Fruit fly (Drosophila melanogaster) whole organism, embryonic: ENCODE results near the gene CG32797.

Experiments
- CG10209 ChIP-seq: fragments of 200-800 bp; sonication (Bioruptor generic); optimal IDR thresholded peaks from 3 replicates; lab custom pipeline; 2017; ENCODE audit warnings: missing biosample characterization, mild to moderate bottlenecking, missing genetic modification characterization, missing genetic modification reagents
- CG1024 ChIP-seq: fragments of 200-800 bp; sonication (Bioruptor generic); IDR thresholded peaks from 2 replicates; pipeline ENCODE4 v1.3.6; 2022; ENCODE audit warnings: missing biosample characterization, missing genetic modification characterization
- CG10959 ChIP-seq: fragments of 200-800 bp; sonication (Bioruptor generic); IDR thresholded peaks from 2 replicates; pipeline ENCODE4 v1.3.6; 2022; ENCODE audit warnings: missing biosample characterization, missing genetic modification characterization
- CG10979 ChIP-seq: fragments of 200-800 bp; sonication (Bioruptor generic); optimal IDR thresholded peaks from 2 replicates; lab custom pipeline; 2018; ENCODE audit warnings: missing biosample characterization, mild to moderate bottlenecking, missing genetic modification characterization, moderate library complexity
- CG11247 ChIP-seq: fragments of 200-800 bp; sonication (Bioruptor generic); IDR thresholded peaks from 2 replicates; pipeline ENCODE4 v1.3.6; 2022; ENCODE audit warnings: missing biosample characterization, missing genetic modification characterization
- CG13287 ChIP-seq: fragments of 200-800 bp; sonication (Bioruptor generic); IDR thresholded peaks from 2 replicates; pipeline ENCODE4 v1.3.6; 2022; ENCODE audit warnings: missing biosample characterization, missing genetic modification characterization; ENCODE audit not compliant: partially characterized antibody
- CG13775 ChIP-seq: fragments of 200-800 bp; sonication (Bioruptor generic); optimal IDR thresholded peaks from 3 replicates; lab custom pipeline; 2017; ENCODE audit warnings: missing biosample characterization, mild to moderate bottlenecking, missing genetic modification characterization
- CG14050 ChIP-seq: fragments of 200-800 bp; sonication (Bioruptor generic); IDR thresholded peaks from 3 replicates; pipeline ENCODE4 v1.3.6; 2022; ENCODE audit warnings: missing biosample characterization, missing genetic modification characterization
- CG14710 ChIP-seq: fragments of 200-800 bp; sonication (Bioruptor generic); optimal IDR thresholded peaks from 3 replicates; lab custom pipeline; 2019; ENCODE audit warnings: missing biosample characterization, mild to moderate bottlenecking, missing genetic modification characterization, moderate library complexity
- CG14860 ChIP-seq: fragments of 200-800 bp; sonication (Bioruptor generic); IDR thresholded peaks from 3 replicates; pipeline ENCODE4 v1.3.6; 2022; ENCODE audit warnings: missing biosample characterization, missing genetic modification characterization; ENCODE audit not compliant: partially characterized antibody
- CG15269 ChIP-seq: fragments of 200-800 bp; sonication (Bioruptor generic); optimal IDR thresholded peaks from 2 replicates; lab custom pipeline; 2018; ENCODE audit warnings: missing biosample characterization, mild to moderate bottlenecking, missing genetic modification characterization, moderate library complexity
- CG18262 ChIP-seq: fragments of 200-800 bp; optimal IDR thresholded peaks from 3 replicates; lab custom pipeline; 2019; ENCODE audit warnings: missing biosample characterization, mild to moderate bottlenecking, missing genetic modification characterization, moderate library complexity
- CG1832 ChIP-seq: fragments of 200-800 bp; sonication (Bioruptor generic); optimal IDR thresholded peaks from 2 replicates; lab custom pipeline; 2017; ENCODE audit warnings: missing biosample characterization, mild to moderate bottlenecking, missing genetic modification characterization, inconsistent platforms
- CG31441 ChIP-seq: fragments of 200-800 bp; sonication (Bioruptor generic); IDR thresholded peaks from 2 replicates; pipeline ENCODE4 v1.3.6; 2022; ENCODE audit warnings: missing biosample characterization, missing genetic modification characterization
- CG32767 ChIP-seq: fragments of 200-800 bp; sonication (Bioruptor generic); IDR thresholded peaks from 2 replicates; pipeline ENCODE4 v1.3.6; 2022; ENCODE audit warnings: missing biosample characterization, missing genetic modification characterization
- CG32772 ChIP-seq: fragments of 200-800 bp; sonication (Bioruptor generic); IDR thresholded peaks from 2 replicates; pipeline ENCODE4 v1.3.6; 2022; ENCODE audit warnings: missing biosample characterization, missing genetic modification characterization
- CG3838 ChIP-seq: fragments of 200-800 bp; sonication (Bioruptor generic); optimal IDR thresholded peaks from 3 replicates; lab custom pipeline; 2016; ENCODE audit warnings: missing biosample characterization, missing genetic modification characterization
- CG4328 ChIP-seq: fragments of 200-800 bp; sonication (Bioruptor generic); optimal IDR thresholded peaks from 3 replicates; lab custom pipeline; 2017; ENCODE audit warnings: missing biosample characterization, missing genetic modification reagents, missing genetic modification characterization
- CG6854 ChIP-seq: fragments of 200-800 bp; sonication (Bioruptor generic); optimal IDR thresholded peaks from 3 replicates; lab custom pipeline; 2017; ENCODE audit warnings: missing biosample characterization, mild to moderate bottlenecking, missing genetic modification characterization
- CG8388 ChIP-seq: fragments of 200-800 bp; sonication (Bioruptor generic); optimal IDR thresholded peaks from 2 replicates; lab custom pipeline; 2019; ENCODE audit warnings: missing biosample characterization, mild to moderate bottlenecking, missing genetic modification characterization, moderate library complexity
- CG9215 ChIP-seq: fragments of 200-800 bp; sonication (Bioruptor generic); IDR thresholded peaks from 2 replicates; pipeline ENCODE4 v1.3.6; 2022; ENCODE audit warnings: missing biosample characterization, missing genetic modification characterization
- CkIIα-i1 ChIP-seq: fragments of 200-800 bp; sonication (Bioruptor generic); IDR thresholded peaks from 2 replicates; pipeline ENCODE4 v1.3.6; 2022; ENCODE audit warnings: missing biosample characterization, missing genetic modification characterization
- Dp ChIP-seq: fragments of 200-800 bp; sonication (Bioruptor generic); optimal IDR thresholded peaks from 2 replicates; lab custom pipeline; 2018; ENCODE audit warnings: missing biosample characterization, mild to moderate bottlenecking, missing genetic modification characterization, moderate library complexity
- E2f1 ChIP-seq: fragments of 200-800 bp; sonication (Bioruptor generic); IDR thresholded peaks from 2 replicates; pipeline ENCODE4 v1.3.6; 2022; ENCODE audit warnings: missing biosample characterization, missing genetic modification characterization
- Gsc ChIP-seq: fragments of 200-800 bp; sonication (Bioruptor generic); IDR thresholded peaks from 2 replicates; pipeline ENCODE4 v1.3.6; 2022; ENCODE audit warnings: missing biosample characterization, missing genetic modification characterization
- MESR4 ChIP-seq: fragments of 200-800 bp; sonication (Bioruptor generic); optimal IDR thresholded peaks from 2 replicates; lab custom pipeline; 2018; ENCODE audit warnings: missing biosample characterization, mild to moderate bottlenecking, missing genetic modification characterization, moderate library complexity
- NC2α ChIP-seq: fragments of 200-800 bp; sonication (Bioruptor generic); optimal IDR thresholded peaks from 2 replicates; lab custom pipeline; 2016; ENCODE audit warnings: missing biosample characterization, missing genetic modification characterization
- Pdp1 ChIP-seq, 2 experiments: fragments of 200-800 bp; sonication (Bioruptor generic); optimal IDR thresholded peaks; 3 replicates each; lab custom pipeline; 2016; ENCODE audit warnings: missing biosample characterization in 2 of 2, missing genetic modification characterization in 2 of 2, mild to moderate bottlenecking in 1 of 2, moderate library complexity in 1 of 2
- Rfx ChIP-seq: fragments of 200-800 bp; sonication (Bioruptor generic); IDR thresholded peaks from 2 replicates; pipeline ENCODE4 v1.3.6; 2022; ENCODE audit warnings: missing biosample characterization, missing genetic modification characterization
- YL-1 ChIP-seq: fragments of 200-800 bp; sonication (Bioruptor generic); optimal IDR thresholded peaks from 3 replicates; lab custom pipeline; 2017; ENCODE audit warnings: missing biosample characterization, mild to moderate bottlenecking, missing genetic modification characterization
- bab2 ChIP-seq: fragments of 200-800 bp; sonication (Bioruptor generic); optimal IDR thresholded peaks from 2 replicates; lab custom pipeline; 2016; ENCODE audit warnings: missing biosample characterization, missing genetic modification characterization
- bsh ChIP-seq, 2 experiments: fragments of 200-800 bp; sonication (Bioruptor generic); optimal IDR thresholded peaks; 2 replicates each; lab custom pipeline; 2017 to 2018; ENCODE audit warnings: mild to moderate bottlenecking in 2 of 2, missing biosample characterization in 2 of 2, missing genetic modification characterization in 2 of 2, moderate library complexity in 1 of 2
- chif ChIP-seq, 2 experiments: fragments of 200-800 bp; sonication (Bioruptor generic); optimal IDR thresholded peaks; 3 replicates each; lab custom pipeline; 2016; ENCODE audit warnings: missing biosample characterization in 2 of 2, missing genetic modification characterization in 2 of 2
- corto ChIP-seq: fragments of 200-800 bp; sonication (Bioruptor generic); optimal IDR thresholded peaks from 2 replicates; lab custom pipeline; 2016; ENCODE audit warnings: missing biosample characterization, mild to moderate bottlenecking, missing genetic modification characterization, moderate library complexity
- croc ChIP-seq: fragments of 200-800 bp; sonication (Bioruptor generic); conservative IDR thresholded peaks from 3 replicates; pipeline ENCODE4 v1.3.6; 2022; ENCODE audit warnings: missing biosample characterization, missing genetic modification characterization
- dimm ChIP-seq: fragments of 200-800 bp; sonication (Bioruptor generic); IDR thresholded peaks from 2 replicates; pipeline ENCODE4 v1.3.6; 2022; ENCODE audit warnings: missing biosample characterization, missing genetic modification characterization
- fd3F ChIP-seq: fragments of 200-800 bp; sonication (Bioruptor generic); optimal IDR thresholded peaks from 2 replicates; lab custom pipeline; 2018; ENCODE audit warnings: missing biosample characterization, mild to moderate bottlenecking, missing genetic modification characterization, moderate library complexity
- fd64A ChIP-seq: fragments of 200-800 bp; sonication (Bioruptor generic); optimal IDR thresholded peaks from 3 replicates; lab custom pipeline; 2018; ENCODE audit warnings: missing biosample characterization, mild to moderate bottlenecking, missing genetic modification characterization
- jumu ChIP-seq: fragments of 200-800 bp; sonication (Bioruptor generic); optimal IDR thresholded peaks from 3 replicates; lab custom pipeline; 2016; ENCODE audit warnings: missing biosample characterization, missing genetic modification characterization
- maf-S ChIP-seq: fragments of 200-800 bp; sonication (Bioruptor generic); optimal IDR thresholded peaks from 2 replicates; lab custom pipeline; 2016; ENCODE audit warnings: missing biosample characterization, missing genetic modification characterization
- nau ChIP-seq: fragments of 200-800 bp; sonication (Bioruptor generic); optimal IDR thresholded peaks from 3 replicates; lab custom pipeline; 2017; ENCODE audit warnings: missing biosample characterization, mild to moderate bottlenecking, missing genetic modification characterization, missing genetic modification reagents
- org-1 ChIP-seq: fragments of 200-800 bp; sonication (Bioruptor generic); optimal IDR thresholded peaks from 2 replicates; lab custom pipeline; 2017; ENCODE audit warnings: missing biosample characterization, missing genetic modification characterization
- p53 ChIP-seq: fragments of 200-800 bp; sonication (Bioruptor generic); optimal IDR thresholded peaks from 2 replicates; lab custom pipeline; 2016; ENCODE audit warnings: missing biosample characterization, missing genetic modification characterization
- pnt ChIP-seq: fragments of 200-800 bp; sonication (Bioruptor generic); optimal IDR thresholded peaks from 3 replicates; lab custom pipeline; 2016; ENCODE audit warnings: missing biosample characterization, missing genetic modification characterization
- psq ChIP-seq: fragments of 200-800 bp; sonication (Bioruptor generic); optimal IDR thresholded peaks from 2 replicates; lab custom pipeline; 2017; ENCODE audit warnings: missing biosample characterization, missing genetic modification characterization
- run ChIP-seq: fragments of 200-800 bp; sonication (Bioruptor generic); optimal IDR thresholded peaks from 3 replicates; lab custom pipeline; 2018; ENCODE audit warnings: missing biosample characterization, mild to moderate bottlenecking, missing genetic modification characterization
- sqz ChIP-seq: fragments of 200-800 bp; sonication (Bioruptor generic); optimal IDR thresholded peaks from 3 replicates; lab custom pipeline; 2018; ENCODE audit warnings: missing biosample characterization, mild to moderate bottlenecking, missing genetic modification characterization
- sr ChIP-seq: fragments of 200-800 bp; sonication (Bioruptor generic); IDR thresholded peaks from 3 replicates; pipeline ENCODE4 v1.3.6; 2022; ENCODE audit warnings: missing biosample characterization, missing genetic modification characterization
- stwl ChIP-seq: fragments of 200-800 bp; sonication (Bioruptor generic); optimal IDR thresholded peaks from 3 replicates; lab custom pipeline; 2018; ENCODE audit warnings: missing biosample characterization, mild to moderate bottlenecking, missing genetic modification characterization, moderate library complexity
- trem ChIP-seq: fragments of 200-800 bp; optimal IDR thresholded peaks from 3 replicates; lab custom pipeline; 2019; ENCODE audit warnings: missing biosample characterization, mild to moderate bottlenecking, missing genetic modification characterization, moderate library complexity

Gene CG32797

DNA sequence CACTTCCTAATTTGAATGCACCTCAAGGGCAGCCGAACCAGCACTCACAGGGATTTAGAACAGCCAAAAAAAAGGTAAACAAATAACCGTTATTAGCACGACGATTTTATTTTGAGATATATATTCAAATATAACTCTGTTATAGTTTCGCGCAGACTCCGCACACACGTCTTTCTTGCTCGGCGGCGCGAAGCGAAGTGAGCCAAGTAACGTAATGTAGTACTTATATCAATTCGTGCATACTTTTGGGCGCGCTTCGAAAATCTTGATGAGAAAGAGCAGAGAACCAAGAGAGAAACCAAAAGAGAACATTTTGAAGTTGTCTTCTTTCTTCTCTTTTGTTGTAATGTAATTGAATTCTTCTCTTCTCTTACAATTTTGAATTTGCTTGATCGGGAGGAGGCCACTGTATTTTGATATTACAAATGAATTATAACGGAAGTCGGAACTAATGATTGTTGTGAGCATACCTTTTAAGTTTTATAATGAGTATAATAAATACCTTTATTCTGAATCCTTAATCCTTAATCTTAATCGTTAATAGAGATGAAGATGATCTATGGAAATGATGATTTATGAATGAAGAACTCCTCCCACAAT lies 44.3 kb upstream of the CG32797 start, which contains the start of gene boi (continued):
- TF ChIP-seq org-1 (no peak), CG13775 (no peak), Gsc (GFP tag; lab: Robert Waterston, UW) (no peak), maf-S (no peak), CG14710 (tag; lab: Kevin White, UChicago) (no peak), CG10979 (tag; lab: Kevin White, UChicago) (peak; percentile 8), CG1832 (GFP tag; lab: Kevin White, UChicago) (no peak), Dp (no peak), CG18262 (tag; lab: Kevin White, UChicago) (no peak), CG14860 (GFP tag; lab: Robert Waterston, UW) (no peak), dimm (GFP tag; lab: Robert Waterston, UW) (no peak), p53 (GFP tag; lab: Kevin White, UChicago) (no peak), CG32772 (no peak), CG1024 (GFP tag; lab: Robert Waterston, UW) (no peak), CG3838 (GFP tag; lab: Kevin White, UChicago) (no peak), CG10209 (GFP tag; lab: Kevin White, UChicago) (no peak), nau (no peak), sqz (GFP tag; lab: Kevin White, UChicago) (peak; percentile 27), CG15269 (tag; lab: Kevin White, UChicago) (no peak), pnt (GFP tag; lab: Kevin White, UChicago) (no peak), CG32767 (no peak), MESR4 (no peak), YL-1 (no peak), CG6854 (GFP tag; lab: Kevin White, UChicago) (no peak), run (tag; lab: Kevin White, UChicago) (no peak), CG4328 (GFP tag; lab: Kevin White, UChicago) (no peak), jumu (GFP tag; lab: Kevin White, UChicago) (no peak), NC2α (no peak), CG8388 (GFP tag; lab: Kevin White, UChicago) (no peak), fd64A (GFP tag; lab: Kevin White, UChicago) (no peak), CG10959 (no peak), bsh (GFP tag; optimal IDR thresholded peaks at IDR 0.05; lab: Kevin White, UChicago) (no peak), CG9215 (GFP tag; lab: Robert Waterston, UW) (no peak), chif (GFP tag; optimal IDR thresholded peaks at IDR 0.05; lab: Kevin White, UChicago) (no peak), corto (GFP tag; lab: Kevin White, UChicago) (no peak), fd3F (GFP tag; lab: Kevin White, UChicago) (no peak), CG31441 (GFP tag; lab: Robert Waterston, UW) (no peak; the same call in 1 of the 2 replicates), sr (no peak), bab2 (no peak), Rfx (GFP tag; lab: Robert Waterston, UW) (0 out of 2 replicates have a peak, but pooled peaks have one; percentile 4), CG11247 (GFP tag; lab: Robert Waterston, UW) (no peak), CkIIα-i1 (GFP tag; lab: Robert Waterston, UW) (no peak), trem (tag; lab: Kevin White, UChicago) (peak; percentile 30), Pdp1 (GFP tag; optimal IDR thresholded peaks at IDR 0.05; lab: Kevin White, UChicago) (peak in 1 of 2 experiments; percentile 39), stwl (tag; lab: Kevin White, UChicago) (no peak), croc (GFP tag; lab: Robert Waterston, UW) (no peak), E2f1 (GFP tag; lab: Robert Waterston, UW) (0 out of 2 replicates have a peak, but pooled peaks have one; percentile 10), psq (no peak), CG14050 (no peak), CG13287 (GFP tag; lab: Robert Waterston, UW) (peak; percentile 33; the same call in 1 of the 2 replicates)
